Fruit fly (Drosophila melanogaster) S2 (cell line): ENCODE measurements around the gene orion.

Experiments
- CG8478 ChIP-seq: fragments of >200 bp; optimal IDR thresholded peaks from 2 replicates; lab custom pipeline; 2018
- CTCF ChIP-seq, 2 experiments: fragments of >200 bp; optimal IDR thresholded peaks; 2 replicates each; lab custom pipeline; 2018

dm6 chrX:7972363-7972942 lies 25.7 kb upstream of the orion start:
- TF ChIP-seq CTCF (optimal IDR thresholded peaks at IDR 0.05; lab: Kevin White, UChicago), result no peak
- TF ChIP-seq CG8478 (lab: Kevin White, UChicago), result no peak
